Fruit fly (Drosophila melanogaster) whole organism, prepupa: Measurements from ENCODE around the gene CCT4.

Experiments used
- CG15336 ChIP-seq: fragments of 200-800 bp; sonication (Bioruptor generic); IDR thresholded peaks from 2 replicates; pipeline ENCODE4 v1.3.6; 2022; ENCODE audit warnings: missing biosample characterization, missing genetic modification characterization
- CG3919 ChIP-seq: fragments of 200-800 bp; sonication (Bioruptor generic); optimal IDR thresholded peaks from 3 replicates; lab custom pipeline; 2016; ENCODE audit warnings: missing biosample characterization, missing genetic modification characterization
- CG6854 ChIP-seq: fragments of 200-800 bp; sonication (Bioruptor generic); optimal IDR thresholded peaks from 2 replicates; lab custom pipeline; 2017; ENCODE audit warnings: missing biosample characterization, mild to moderate bottlenecking, missing genetic modification characterization
- Eip75B ChIP-seq: fragments of 200-800 bp; sonication (Bioruptor generic); optimal IDR thresholded peaks from 3 replicates; lab custom pipeline; 2016; ENCODE audit warnings: missing biosample characterization, missing genetic modification characterization
- Ets21C ChIP-seq: fragments of 200-800 bp; sonication (Bioruptor generic); optimal IDR thresholded peaks from 3 replicates; lab custom pipeline; 2016; ENCODE audit warnings: missing biosample characterization, missing genetic modification characterization
- Gug ChIP-seq: fragments of 200-800 bp; sonication (Bioruptor generic); IDR thresholded peaks from 2 replicates; pipeline ENCODE4 v1.3.6; 2022; ENCODE audit warnings: missing biosample characterization, missing genetic modification characterization
- Lpt ChIP-seq: fragments of 200-800 bp; sonication (Bioruptor generic); optimal IDR thresholded peaks from 3 replicates; lab custom pipeline; 2016; ENCODE audit warnings: missing biosample characterization, missing genetic modification characterization
- Met ChIP-seq: fragments of 200-800 bp; sonication (Bioruptor generic); optimal IDR thresholded peaks from 3 replicates; lab custom pipeline; 2016; ENCODE audit warnings: missing biosample characterization, missing genetic modification characterization
- OdsH ChIP-seq: fragments of 200-800 bp; sonication (Bioruptor generic); optimal IDR thresholded peaks from 3 replicates; lab custom pipeline; 2016; ENCODE audit warnings: missing biosample characterization, missing genetic modification characterization
- lz ChIP-seq: fragments of 200-800 bp; sonication (Bioruptor generic); optimal IDR thresholded peaks from 3 replicates; lab custom pipeline; 2016; ENCODE audit warnings: missing biosample characterization, missing genetic modification characterization
- pdm3 ChIP-seq: fragments of 200-800 bp; sonication (Bioruptor generic); optimal IDR thresholded peaks from 3 replicates; lab custom pipeline; 2016; ENCODE audit warnings: missing biosample characterization, missing genetic modification characterization
- spab ChIP-seq: fragments of 200-800 bp; sonication (Bioruptor generic); optimal IDR thresholded peaks from 2 replicates; lab custom pipeline; 2017; ENCODE audit warnings: missing biosample characterization, mild to moderate bottlenecking, missing genetic modification characterization, missing genetic modification reagents
- svp ChIP-seq: fragments of 200-800 bp; sonication (Bioruptor generic); peaks from one replicate; lab custom pipeline; 2016; ENCODE audit warnings: missing biosample characterization, missing genetic modification characterization

dm6 chr2L:12656865-12657264 is 35.9 kb downstream of the CCT4 start, which contains the start of gene pdm2:
- TF ChIP-seq CG15336 (no peak), Gug (GFP tag; lab: Robert Waterston, UW) (no peak), Met (GFP tag; lab: Kevin White, UChicago) (no peak), Lpt (GFP tag; lab: Kevin White, UChicago) (no peak), Ets21C (no peak), Eip75B (GFP tag; lab: Kevin White, UChicago) (no peak), svp (GFP tag; lab: Kevin White, UChicago) (no peak), OdsH (GFP tag; lab: Kevin White, UChicago) (no peak), CG3919 (GFP tag; lab: Kevin White, UChicago) (no peak), pdm3 (GFP tag; lab: Kevin White, UChicago) (no peak), lz (GFP tag; lab: Kevin White, UChicago) (no peak), spab (GFP tag; lab: Kevin White, UChicago) (no peak), CG6854 (GFP tag; lab: Kevin White, UChicago) (no peak)
